Worm (Caenorhabditis elegans): ENCODE measurements around the gene C25F6.6.

DNA sequence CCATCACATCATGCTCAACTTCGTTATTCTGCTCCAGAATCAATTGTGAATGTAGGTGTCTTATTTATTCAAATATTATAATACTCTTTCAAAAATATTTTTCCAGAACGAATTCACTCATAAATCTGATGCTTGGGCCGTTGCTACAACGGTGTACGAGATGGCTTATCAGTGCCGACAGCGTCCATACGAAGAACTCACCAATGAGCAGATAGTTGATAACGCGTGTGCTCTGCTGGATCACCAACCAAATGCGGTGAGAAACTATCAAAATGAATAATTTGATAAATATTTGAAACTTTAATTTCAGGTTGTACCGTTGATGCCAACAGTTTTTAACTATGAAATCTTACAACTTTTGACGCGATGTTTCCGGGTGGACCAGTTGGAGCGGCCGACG, 15.0 kb upstream of the C25F6.6 start:
- TF ChIP-seq fkh-10 (GFP tag; optimal IDR thresholded peaks at IDR 0.05) (no peak), unc-130 (GFP tag; optimal IDR thresholded peaks at IDR 0.05) (no peak), R02D3.7 (tag; optimal IDR thresholded peaks at IDR 0.05) (no peak), mdl-1 (tag; optimal IDR thresholded peaks at IDR 0.05) (no peak), spr-3 (GFP tag; optimal IDR thresholded peaks at IDR 0.05) (no peak), T20F7.1 (GFP tag; optimal IDR thresholded peaks at IDR 0.05) (no peak), hlh-30 (tag; optimal IDR thresholded peaks at IDR 0.05; ENCODE audit: insufficient read depth) (no peak), nhr-11 (tag; optimal IDR thresholded peaks at IDR 0.05) (no peak), spr-1 (tag; optimal IDR thresholded peaks at IDR 0.05) (no peak), lsy-2 (tag; optimal IDR thresholded peaks at IDR 0.05) (no peak), aly-2 (tag; optimal IDR thresholded peaks at IDR 0.05) (no peak), hif-1 (tag; optimal IDR thresholded peaks at IDR 0.05) (no peak)

All from whole organism, L4 larva.